Worm (Caenorhabditis elegans) whole organism, L2 larva: ENCODE results near the gene C06A6.4.

ENCODE experiments used
- C34F6.9 ChIP-seq: fragments of 150-350 bp; optimal IDR thresholded peaks from 2 replicates; lab custom pipeline; 2014; ENCODE audit warnings: missing biosample characterization, missing genetic modification characterization
- F13H6.1 ChIP-seq: sonication (generic microtip); optimal IDR thresholded peaks from 2 replicates; lab custom pipeline; 2016; ENCODE audit warnings: missing genetic modification characterization, missing compliant biosample characterization
- R02D3.7 ChIP-seq: fragments of 150-350 bp; optimal IDR thresholded peaks from 2 replicates; lab custom pipeline; 2014; ENCODE audit warnings: missing biosample characterization, missing genetic modification characterization
- ZK546.5 ChIP-seq: sonication (generic microtip); optimal IDR thresholded peaks from 2 replicates; lab custom pipeline; 2017; ENCODE audit warnings: missing biosample characterization, missing genetic modification characterization
- alr-1 ChIP-seq: fragments of 150-350 bp; optimal IDR thresholded peaks from 2 replicates; lab custom pipeline; 2014; ENCODE audit warnings: missing biosample characterization, missing genetic modification characterization
- aly-2 ChIP-seq: fragments of 150-350 bp; optimal IDR thresholded peaks from 2 replicates; lab custom pipeline; 2014; ENCODE audit warnings: missing biosample characterization, missing genetic modification characterization
- ama-1 ChIP-seq: fragments of 150-350 bp; optimal IDR thresholded peaks from 2 replicates; lab custom pipeline; 2018; ENCODE audit warnings: inconsistent platforms
- blmp-1 ChIP-seq: sonication (generic microtip); optimal IDR thresholded peaks from 2 replicates; lab custom pipeline; 2017; ENCODE audit warnings: missing genetic modification characterization, mild to moderate bottlenecking, missing compliant biosample characterization, antibody characterized with exemption, moderate library complexity; ENCODE audit not compliant: insufficient read depth
- ceh-16 ChIP-seq: fragments of 150-350 bp; optimal IDR thresholded peaks from 2 replicates; lab custom pipeline; 2014; ENCODE audit warnings: missing biosample characterization, missing genetic modification characterization
- crh-2 ChIP-seq: sonication (generic microtip); optimal IDR thresholded peaks from 2 replicates; lab custom pipeline; 2017; ENCODE audit warnings: missing biosample characterization, missing genetic modification characterization
- dmd-4 ChIP-seq: sonication (generic microtip); optimal IDR thresholded peaks from 2 replicates; lab custom pipeline; 2017; ENCODE audit warnings: missing biosample characterization, missing genetic modification characterization
- egl-27 ChIP-seq: sonication (generic microtip); optimal IDR thresholded peaks from 3 replicates; lab custom pipeline; 2017; ENCODE audit warnings: missing biosample characterization, missing genetic modification reagents, missing genetic modification characterization
- elt-1 ChIP-seq: fragments of 150-350 bp; optimal IDR thresholded peaks from 2 replicates; lab custom pipeline; 2014; ENCODE audit warnings: missing biosample characterization, missing genetic modification characterization
- elt-3 ChIP-seq: sonication (generic microtip); optimal IDR thresholded peaks from 2 replicates; lab custom pipeline; 2017; ENCODE audit warnings: missing biosample characterization, missing genetic modification characterization
- fos-1 ChIP-seq: fragments of 150-350 bp; optimal IDR thresholded peaks from 2 replicates; lab custom pipeline; 2014; ENCODE audit warnings: missing biosample characterization, missing genetic modification characterization
- gmeb-1 ChIP-seq: fragments of 150-350 bp; optimal IDR thresholded peaks from 2 replicates; lab custom pipeline; 2014; ENCODE audit warnings: missing biosample characterization, missing genetic modification characterization
- lin-11 ChIP-seq: fragments of 150-350 bp; sonication (generic microtip); optimal IDR thresholded peaks from 2 replicates; lab custom pipeline; 2014; ENCODE audit warnings: missing biosample characterization, missing genetic modification characterization, inconsistent platforms, mixed read lengths
- lin-13 ChIP-seq: fragments of 150-350 bp; optimal IDR thresholded peaks from 2 replicates; lab custom pipeline; 2014; ENCODE audit warnings: missing biosample characterization, missing genetic modification reagents, missing genetic modification characterization
- lin-39 ChIP-seq: fragments of 150-350 bp; optimal IDR thresholded peaks from 2 replicates; lab custom pipeline; 2014; ENCODE audit warnings: missing biosample characterization, missing genetic modification reagents, missing genetic modification characterization
- lsy-2 ChIP-seq, 2 experiments: fragments of 150-350 bp in 1 of 2; sonication (generic microtip) in 1 of 2; optimal IDR thresholded peaks; 2 replicates each; lab custom pipeline; 2014 to 2017; ENCODE audit warnings: missing biosample characterization in 2 of 2, missing genetic modification characterization in 2 of 2
- mab-5 ChIP-seq: fragments of 150-350 bp; optimal IDR thresholded peaks from 2 replicates; lab custom pipeline; 2014; ENCODE audit warnings: missing biosample characterization, missing genetic modification characterization
- mdl-1 ChIP-seq, 2 experiments: fragments of 150-350 bp in 1 of 2; sonication (generic microtip) in 1 of 2; optimal IDR thresholded peaks; 2 replicates each; lab custom pipeline; 2017; ENCODE audit warnings: missing biosample characterization in 2 of 2, missing genetic modification characterization in 2 of 2
- nhr-10 ChIP-seq: sonication (generic microtip); optimal IDR thresholded peaks from 2 replicates; lab custom pipeline; 2017; ENCODE audit warnings: missing biosample characterization, missing genetic modification characterization
- nhr-11 ChIP-seq: fragments of 150-350 bp; optimal IDR thresholded peaks from 2 replicates; lab custom pipeline; 2014; ENCODE audit warnings: missing biosample characterization, missing genetic modification characterization
- nhr-12 ChIP-seq: fragments of 150-350 bp; optimal IDR thresholded peaks from 2 replicates; lab custom pipeline; 2014; ENCODE audit warnings: missing biosample characterization, missing genetic modification characterization
- nhr-129 ChIP-seq: fragments of 150-350 bp; optimal IDR thresholded peaks from 2 replicates; lab custom pipeline; 2014; ENCODE audit warnings: missing biosample characterization, missing genetic modification characterization
- nhr-21 ChIP-seq: fragments of 150-350 bp; optimal IDR thresholded peaks from 2 replicates; lab custom pipeline; 2014; ENCODE audit warnings: missing biosample characterization, missing genetic modification characterization
- nhr-23 ChIP-seq: fragments of 150-350 bp; optimal IDR thresholded peaks from 2 replicates; lab custom pipeline; 2014; ENCODE audit warnings: missing biosample characterization, missing genetic modification reagents, missing genetic modification characterization
- nhr-237 ChIP-seq: fragments of 150-350 bp; optimal IDR thresholded peaks from 2 replicates; lab custom pipeline; 2014; ENCODE audit warnings: missing biosample characterization, missing genetic modification characterization
- nhr-6 ChIP-seq: fragments of 150-350 bp; optimal IDR thresholded peaks from 2 replicates; lab custom pipeline; 2014; ENCODE audit warnings: missing biosample characterization, missing genetic modification characterization
- nhr-77 ChIP-seq: fragments of 150-350 bp; optimal IDR thresholded peaks from 2 replicates; lab custom pipeline; 2014; ENCODE audit warnings: missing biosample characterization, missing genetic modification characterization
- peb-1 ChIP-seq: fragments of 150-350 bp; optimal IDR thresholded peaks from 2 replicates; lab custom pipeline; 2014; ENCODE audit warnings: missing biosample characterization, missing genetic modification characterization
- sem-4 ChIP-seq: fragments of 150-350 bp; optimal IDR thresholded peaks from 2 replicates; lab custom pipeline; 2014; ENCODE audit warnings: missing biosample characterization, missing genetic modification reagents, missing genetic modification characterization
- skn-1 ChIP-seq: sonication (generic microtip); optimal IDR thresholded peaks from 2 replicates; lab custom pipeline; 2017; ENCODE audit warnings: missing biosample characterization, missing genetic modification characterization
- sma-3 ChIP-seq: sonication (generic microtip); optimal IDR thresholded peaks from 2 replicates; lab custom pipeline; 2016; ENCODE audit warnings: missing genetic modification reagents, missing genetic modification characterization, missing compliant biosample characterization
- sma-9 ChIP-seq, 2 experiments: fragments of 150-350 bp in 1 of 2; sonication (generic microtip) in 1 of 2; optimal IDR thresholded peaks; 2 replicates each; lab custom pipeline; 2014 to 2016; ENCODE audit warnings: missing genetic modification characterization in 2 of 2, mild to moderate bottlenecking in 1 of 2, missing biosample characterization in 1 of 2, missing compliant biosample characterization in 1 of 2, missing genetic modification reagents in 1 of 2, moderate library complexity in 1 of 2
- snpc-4 ChIP-seq: fragments of 150-350 bp; optimal IDR thresholded peaks from 2 replicates; lab custom pipeline; 2014; ENCODE audit warnings: missing biosample characterization, missing genetic modification characterization
- unc-39 ChIP-seq: fragments of 150-350 bp; optimal IDR thresholded peaks from 2 replicates; lab custom pipeline; 2014; ENCODE audit warnings: missing biosample characterization, missing genetic modification characterization
- unc-55 ChIP-seq: fragments of 150-350 bp; sonication (generic microtip); optimal IDR thresholded peaks from 3 replicates; lab custom pipeline; 2014; ENCODE audit warnings: missing biosample characterization, missing genetic modification reagents, missing genetic modification characterization
- zag-1 ChIP-seq: fragments of 150-350 bp; optimal IDR thresholded peaks from 2 replicates; lab custom pipeline; 2014; ENCODE audit warnings: missing biosample characterization, missing genetic modification characterization
- ztf-11 ChIP-seq: sonication (generic microtip); optimal IDR thresholded peaks from 2 replicates; lab custom pipeline; 2017; ENCODE audit warnings: missing biosample characterization, missing genetic modification characterization
- ztf-4 ChIP-seq: fragments of 150-350 bp; optimal IDR thresholded peaks from 2 replicates; lab custom pipeline; 2014; ENCODE audit warnings: missing biosample characterization, missing genetic modification characterization

The C06A6.4 gene

ce11 chrIV:7851291-7851690 lies 22.2 kb upstream of the C06A6.4 start:
- no peak for TF ChIP-seq zag-1
- no peak for TF ChIP-seq ama-1
- TF ChIP-seq skn-1 (tag; lab: Kevin White, UChicago) = no peak
- no peak for TF ChIP-seq elt-3 (tag; lab: Kevin White, UChicago)
- no peak for TF ChIP-seq fos-1 (tag; lab: Kevin White, UChicago)
- TF ChIP-seq gmeb-1 (tag; lab: Kevin White, UChicago) = no peak
- no peak for TF ChIP-seq sma-9 (GFP tag; optimal IDR thresholded peaks at IDR 0.05; lab: Kevin White, UChicago)
- TF ChIP-seq sma-9 (tag; optimal IDR thresholded peaks at IDR 0.05; lab: Kevin White, UChicago) = no peak
- no peak for TF ChIP-seq unc-55 (GFP tag; lab: Kevin White, UChicago)
- no peak for TF ChIP-seq egl-27 (tag; lab: Kevin White, UChicago)
- no peak for TF ChIP-seq ztf-4 (tag; lab: Kevin White, UChicago)
- TF ChIP-seq C34F6.9 (tag; lab: Kevin White, UChicago) = no peak
- TF ChIP-seq nhr-21 = no peak
- TF ChIP-seq alr-1 (tag; lab: Kevin White, UChicago) = no peak
- TF ChIP-seq nhr-237 (tag; lab: Kevin White, UChicago) = no peak
- TF ChIP-seq unc-39 (tag; lab: Kevin White, UChicago) = no peak
- no peak for TF ChIP-seq mdl-1 (tag; optimal IDR thresholded peaks at IDR 0.05; lab: Kevin White, UChicago)
- no peak for TF ChIP-seq nhr-77 (tag; lab: Kevin White, UChicago)
- TF ChIP-seq nhr-23 = no peak

DNA sequence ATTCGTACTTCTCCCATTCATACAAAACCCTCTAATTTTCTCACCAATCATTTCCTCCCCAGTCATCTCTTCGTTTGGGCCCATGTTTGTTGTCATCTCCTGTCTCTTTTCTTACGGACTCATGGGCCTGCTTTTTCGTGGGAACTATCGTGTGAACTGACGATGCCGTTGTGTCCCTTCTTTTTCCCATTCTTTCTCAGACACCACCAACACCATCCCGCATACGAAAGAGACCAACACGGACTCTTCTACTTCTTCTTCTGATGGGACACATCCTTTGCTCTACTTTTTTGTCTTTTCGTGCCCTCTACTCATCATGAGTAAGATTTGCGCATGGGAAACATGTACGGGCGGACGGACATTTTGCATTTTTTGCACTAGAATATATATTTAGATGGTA lies 21.2 kb upstream of the C06A6.4 start:
- TF ChIP-seq nhr-129 (tag; lab: Kevin White, UChicago) (no peak), ceh-16 (no peak), dmd-4 (tag; lab: Kevin White, UChicago) (no peak), crh-2 (no peak), lin-13 (GFP tag; lab: Kevin White, UChicago) (no peak), nhr-10 (tag; lab: Kevin White, UChicago) (no peak), R02D3.7 (tag; lab: Kevin White, UChicago) (no peak), gmeb-1 (tag; lab: Kevin White, UChicago) (no peak), blmp-1 (tag; lab: Kevin White, UChicago) (no peak), snpc-4 (tag; lab: Kevin White, UChicago) (no peak), sma-3 (no peak)

DNA sequence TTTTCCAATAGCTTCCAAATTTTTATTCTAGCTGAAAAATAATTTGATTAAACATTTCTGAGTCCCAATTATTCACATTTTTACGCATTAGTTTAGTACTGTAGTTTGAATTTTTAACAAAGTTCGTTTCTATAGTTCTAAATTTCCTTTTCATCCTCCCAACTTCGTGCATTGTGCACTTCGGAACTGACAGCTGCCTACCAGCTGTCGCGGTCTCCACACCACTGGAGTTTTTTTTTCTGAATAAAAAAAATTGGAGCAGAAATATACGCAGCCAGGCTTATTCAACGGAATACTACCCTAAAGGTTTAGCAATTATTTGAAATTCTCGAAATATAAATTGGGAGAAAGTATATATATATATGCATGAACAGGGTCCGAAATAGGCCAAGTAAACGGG lies 20.1 kb upstream of the C06A6.4 start:
- TF ChIP-seq nhr-12 (tag; lab: Kevin White, UChicago) (no peak), ama-1 (no peak), R02D3.7 (tag; lab: Kevin White, UChicago) (no peak)

ce11 chrIV:7846386-7846785 lies 17.3 kb upstream of the C06A6.4 start, which contains the start of gene C06A6.2:
TSS of gene C06A6.2 (plus strand) at chrIV:7846622.
- TF ChIP-seq unc-55 (GFP tag; lab: Kevin White, UChicago) (peak; percentile 14), nhr-11 (tag; lab: Kevin White, UChicago) (no peak)

DNA sequence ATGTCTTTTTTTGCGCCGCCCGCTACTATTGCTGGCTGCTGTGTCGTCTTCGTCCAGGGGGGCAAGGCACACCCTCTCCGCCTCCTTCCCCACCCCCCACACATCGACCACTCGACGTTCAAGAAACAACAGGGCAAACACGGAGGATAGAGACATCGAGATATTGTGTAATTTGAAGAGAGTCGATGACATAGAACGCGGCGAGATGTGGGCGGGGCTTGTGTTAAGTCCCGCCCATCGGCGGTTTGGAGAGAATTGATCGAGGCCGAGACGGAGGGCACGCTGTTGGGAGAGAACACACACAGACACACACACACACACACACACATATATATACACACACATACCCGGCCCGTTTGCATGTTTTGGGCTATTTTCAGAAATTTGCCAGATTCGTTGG lies 16.5 kb upstream of the C06A6.4 start:
- peak; percentile 17 for TF ChIP-seq ztf-4 (tag; lab: Kevin White, UChicago)
- TF ChIP-seq nhr-11 (tag; lab: Kevin White, UChicago) = no peak
- peak; percentile 66 for TF ChIP-seq fos-1 (tag; lab: Kevin White, UChicago)
- peak; percentile 80 for TF ChIP-seq nhr-129 (tag; lab: Kevin White, UChicago)
- no peak for TF ChIP-seq nhr-12 (tag; lab: Kevin White, UChicago)
- peak; percentile 49 for TF ChIP-seq lin-13 (GFP tag; lab: Kevin White, UChicago)
- peak in 1 of 2 experiments; percentile 65 for TF ChIP-seq mdl-1 (tag; optimal IDR thresholded peaks at IDR 0.05; lab: Kevin White, UChicago)
- TF ChIP-seq dmd-4 (tag; lab: Kevin White, UChicago) = no peak
- no peak for TF ChIP-seq nhr-10 (tag; lab: Kevin White, UChicago)
- no peak for TF ChIP-seq aly-2
- peak; percentile 77 for TF ChIP-seq sma-9 (GFP tag; optimal IDR thresholded peaks at IDR 0.05; lab: Kevin White, UChicago)
- no peak for TF ChIP-seq sma-9 (tag; optimal IDR thresholded peaks at IDR 0.05; lab: Kevin White, UChicago)
- TF ChIP-seq nhr-6 (tag; lab: Kevin White, UChicago) = no peak
- no peak for TF ChIP-seq ZK546.5 (tag; lab: Kevin White, UChicago)
- peak; percentile 29 for TF ChIP-seq lin-11 (tag; lab: Kevin White, UChicago)
- no peak for TF ChIP-seq nhr-77 (tag; lab: Kevin White, UChicago)
- no peak for TF ChIP-seq ztf-11 (tag; lab: Kevin White, UChicago)
- TF ChIP-seq lsy-2 (tag; optimal IDR thresholded peaks at IDR 0.05; lab: Kevin White, UChicago) = peak; percentile 34 to 65
- TF ChIP-seq unc-55 (GFP tag; lab: Kevin White, UChicago) = peak; percentile 21
- TF ChIP-seq alr-1 (tag; lab: Kevin White, UChicago) = no peak
- TF ChIP-seq ceh-16 = no peak
- TF ChIP-seq lin-39 (tag; lab: Kevin White, UChicago) = peak; percentile 32
- no peak for TF ChIP-seq snpc-4 (tag; lab: Kevin White, UChicago)
- peak; percentile 91 for TF ChIP-seq F13H6.1 (tag; lab: Kevin White, UChicago)
- no peak for TF ChIP-seq elt-1 (tag; lab: Kevin White, UChicago)
- TF ChIP-seq unc-39 (tag; lab: Kevin White, UChicago) = no peak
- peak; percentile 15 for TF ChIP-seq sem-4 (tag; lab: Kevin White, UChicago)
- TF ChIP-seq skn-1 (tag; lab: Kevin White, UChicago) = no peak
- peak; percentile 49 for TF ChIP-seq nhr-21
- TF ChIP-seq crh-2 = peak; percentile 63
- no peak for TF ChIP-seq elt-3 (tag; lab: Kevin White, UChicago)
- TF ChIP-seq ama-1 = no peak
- no peak for TF ChIP-seq peb-1 (tag; lab: Kevin White, UChicago)
- TF ChIP-seq nhr-23 = peak; percentile 6
- TF ChIP-seq C34F6.9 (tag; lab: Kevin White, UChicago) = peak; percentile 85
- no peak for TF ChIP-seq gmeb-1 (tag; lab: Kevin White, UChicago)
- no peak for TF ChIP-seq mab-5 (tag; lab: Kevin White, UChicago)
